Fruit fly (Drosophila melanogaster) whole organism, pupa: ENCODE measurements around the gene CG46310.

Source experiments
- CG17806 ChIP-seq: fragments of 200-800 bp; sonication (Bioruptor generic); optimal IDR thresholded peaks from 2 replicates; lab custom pipeline; 2018; ENCODE audit warnings: missing biosample characterization, mild to moderate bottlenecking, missing genetic modification characterization, moderate library complexity
- CG4496 ChIP-seq: fragments of 200-800 bp; sonication (Bioruptor generic); IDR thresholded peaks from 3 replicates; pipeline ENCODE4 v1.3.6; 2022; ENCODE audit warnings: missing biosample characterization, missing genetic modification characterization
- CG8159 ChIP-seq: fragments of 200-800 bp; sonication (Bioruptor generic); optimal IDR thresholded peaks from 3 replicates; lab custom pipeline; 2018; ENCODE audit warnings: missing biosample characterization, mild to moderate bottlenecking, missing genetic modification characterization, moderate library complexity

dm6 chr3R:23179336-23179735 lies 5.7 kb downstream of the CG46310 start:
- no peak for TF ChIP-seq CG17806 (tag; lab: Kevin White, UChicago)
- TF ChIP-seq CG4496 (GFP tag; lab: Robert Waterston, UW): no peak
- no peak for TF ChIP-seq CG8159 (tag; lab: Kevin White, UChicago)
